Fruit fly (Drosophila melanogaster) whole organism, wandering third instar larva: ENCODE data around the gene alpha-PheRS.

ENCODE experiments used
- Dif ChIP-seq: fragments of 200-275, 200-300 bp; sonication (Bioruptor generic); optimal IDR thresholded peaks from 2 replicates; lab custom pipeline; 2018; ENCODE audit warnings: missing biosample characterization, missing genetic modification characterization; ENCODE audit not compliant: partially characterized antibody
- N ChIP-seq: fragments of >200 bp; optimal IDR thresholded peaks from 2 replicates; lab custom pipeline; 2018; ENCODE audit warnings: missing biosample characterization, missing external identifiers, missing genetic modification characterization
- dsf ChIP-seq: sonication (Bioruptor generic); optimal IDR thresholded peaks from 2 replicates; lab custom pipeline; 2016; ENCODE audit warnings: missing biosample characterization, missing genetic modification characterization, borderline replicate concordance
- psq ChIP-seq: fragments of 200-800 bp; sonication (Bioruptor generic); optimal IDR thresholded peaks from 3 replicates; lab custom pipeline; 2017; ENCODE audit warnings: missing biosample characterization, mild to moderate bottlenecking, missing genetic modification characterization, moderate library complexity
- tai ChIP-seq: sonication (Bioruptor generic); optimal IDR thresholded peaks from 2 replicates; lab custom pipeline; 2016; ENCODE audit warnings: missing biosample characterization, missing genetic modification characterization

Gene alpha-PheRS

dm6 chrX:8100026-8100825 lies 45.2 kb downstream of the alpha-PheRS start (continued):
- TF ChIP-seq dsf (no peak), Dif (GFP tag; lab: Kevin White, UChicago) (no peak), N (GFP tag; lab: Kevin White, UChicago) (no peak), tai (no peak), psq (GFP tag; lab: Kevin White, UChicago) (peak; percentile 61)
- TF ChIP-seq, all 38 proteins: peak for 15
